Fruit fly (Drosophila melanogaster): Measurements from ENCODE around the gene Adi1.

dm6 chr3L:10672540-10672939 lies 9.4 kb downstream of the Adi1 start:
- no peak for TF ChIP-seq CG2199 (GFP tag; IDR thresholded peaks at IDR 0.05)
- TF ChIP-seq Hr51 (GFP tag; optimal IDR thresholded peaks at IDR 0.05): no peak
- TF ChIP-seq CG11247 (GFP tag; IDR thresholded peaks at IDR 0.05): no peak
- TF ChIP-seq ci (GFP tag; IDR thresholded peaks at IDR 0.05): 0 out of 3 replicates have a peak, but pooled peaks have one; percentile 30
- no peak for TF ChIP-seq crc (GFP tag; optimal IDR thresholded peaks at IDR 0.05)
- no peak for TF ChIP-seq pzg (GFP tag; optimal IDR thresholded peaks at IDR 0.05)
- no peak for TF ChIP-seq CG11560 (tag; IDR thresholded peaks at IDR 0.05)
- TF ChIP-seq pfk (GFP tag; optimal IDR thresholded peaks at IDR 0.05): no peak
- no peak for TF ChIP-seq NC2β (GFP tag; optimal IDR thresholded peaks at IDR 0.05)
- TF ChIP-seq fd102C (GFP tag; optimal IDR thresholded peaks at IDR 0.05): no peak
- no peak for TF ChIP-seq Nf-YC (tag; optimal IDR thresholded peaks at IDR 0.05)
- no peak for TF ChIP-seq ash1 (GFP tag; optimal IDR thresholded peaks at IDR 0.05)
- TF ChIP-seq jing (GFP tag; optimal IDR thresholded peaks at IDR 0.05): no peak
